Worm (Caenorhabditis elegans) whole organism, L3 larva: ENCODE data around the gene sru-7.

Source experiments
- aly-2 ChIP-seq: fragments of 150-350 bp; optimal IDR thresholded peaks from 2 replicates; lab custom pipeline; 2014; ENCODE audit warnings: missing biosample characterization, missing genetic modification characterization
- ama-1 ChIP-seq: fragments of 150-350 bp; optimal IDR thresholded peaks from 2 replicates; lab custom pipeline; 2018
- ceh-16 ChIP-seq: sonication (generic microtip); optimal IDR thresholded peaks from 2 replicates; lab custom pipeline; 2017; ENCODE audit warnings: missing biosample characterization, missing genetic modification characterization
- ceh-28 ChIP-seq: fragments of 150-350 bp; optimal IDR thresholded peaks from 2 replicates; lab custom pipeline; 2014; ENCODE audit warnings: missing biosample characterization, missing genetic modification reagents, missing genetic modification characterization
- ceh-82 ChIP-seq: fragments of 150-350 bp; optimal IDR thresholded peaks from 2 replicates; lab custom pipeline; 2014; ENCODE audit warnings: missing biosample characterization, missing genetic modification characterization
- ceh-9 ChIP-seq: sonication (generic microtip); optimal IDR thresholded peaks from 2 replicates; lab custom pipeline; 2018; ENCODE audit warnings: missing biosample characterization, missing genetic modification characterization
- egl-27 ChIP-seq: sonication (generic microtip); optimal IDR thresholded peaks from 4 replicates; lab custom pipeline; 2017; ENCODE audit warnings: missing biosample characterization, missing genetic modification reagents, missing genetic modification characterization
- elt-1 ChIP-seq: fragments of 150-350 bp; optimal IDR thresholded peaks from 2 replicates; lab custom pipeline; 2014; ENCODE audit warnings: missing biosample characterization, missing genetic modification characterization
- elt-2 ChIP-seq: sonication (generic microtip); optimal IDR thresholded peaks from 2 replicates; lab custom pipeline; 2016; ENCODE audit warnings: missing genetic modification reagents, mild to moderate bottlenecking, missing genetic modification characterization, missing compliant biosample characterization
- elt-3 ChIP-seq, 3 experiments: fragments of 150-350 bp in 1 of 3; sonication (generic microtip) in 2 of 3; optimal IDR thresholded peaks; 2 replicates in 2 of 3; 4 replicates in 1 of 3; lab custom pipeline; 2014 to 2017; ENCODE audit warnings: missing biosample characterization in 3 of 3, missing genetic modification characterization in 3 of 3
- eor-1 ChIP-seq, 2 experiments: fragments of 150-350 bp; optimal IDR thresholded peaks; 2 replicates each; lab custom pipeline; 2014 to 2018; ENCODE audit warnings: missing biosample characterization in 2 of 2, missing genetic modification characterization in 2 of 2
- fkh-2 ChIP-seq: fragments of 150-350 bp; optimal IDR thresholded peaks from 2 replicates; lab custom pipeline; 2014; ENCODE audit warnings: missing biosample characterization, missing genetic modification reagents, missing genetic modification characterization
- fos-1 ChIP-seq: fragments of 150-350 bp; optimal IDR thresholded peaks from 2 replicates; lab custom pipeline; 2014; ENCODE audit warnings: missing biosample characterization, missing genetic modification characterization
- hmg-11 ChIP-seq: sonication (generic microtip); optimal IDR thresholded peaks from 2 replicates; lab custom pipeline; 2016; ENCODE audit warnings: missing genetic modification characterization, missing compliant biosample characterization
- jun-1 ChIP-seq: fragments of 150-350 bp; optimal IDR thresholded peaks from 2 replicates; lab custom pipeline; 2014; ENCODE audit warnings: missing biosample characterization, missing genetic modification reagents, missing genetic modification characterization
- lin-15B ChIP-seq: fragments of 150-350 bp; optimal IDR thresholded peaks from 2 replicates; lab custom pipeline; 2014; ENCODE audit warnings: missing biosample characterization, missing genetic modification characterization
- lin-39 ChIP-seq: fragments of 150-350 bp; optimal IDR thresholded peaks from 2 replicates; lab custom pipeline; 2018; ENCODE audit warnings: missing biosample characterization, missing genetic modification reagents, missing genetic modification characterization
- lsy-12 ChIP-seq: sonication (generic microtip); optimal IDR thresholded peaks from 2 replicates; lab custom pipeline; 2016; ENCODE audit warnings: mild to moderate bottlenecking, missing genetic modification characterization, missing compliant biosample characterization
- mdl-1 ChIP-seq: fragments of 150-350 bp; optimal IDR thresholded peaks from 2 replicates; lab custom pipeline; 2014; ENCODE audit warnings: missing biosample characterization, missing genetic modification characterization
- mml-1 ChIP-seq: fragments of 150-350 bp; sonication (generic microtip); optimal IDR thresholded peaks from 3 replicates; lab custom pipeline; 2014; ENCODE audit warnings: missing biosample characterization, missing genetic modification characterization
- nfya-1 ChIP-seq: sonication (generic microtip); optimal IDR thresholded peaks from 2 replicates; lab custom pipeline; 2017; ENCODE audit warnings: missing genetic modification characterization, mild to moderate bottlenecking, missing compliant biosample characterization, antibody characterized with exemption, moderate library complexity; ENCODE audit not compliant: insufficient read depth
- nhr-11 ChIP-seq: fragments of 150-350 bp; optimal IDR thresholded peaks from 2 replicates; lab custom pipeline; 2014; ENCODE audit warnings: missing biosample characterization, missing genetic modification characterization
- nhr-23 ChIP-seq: fragments of 150-350 bp; optimal IDR thresholded peaks from 2 replicates; lab custom pipeline; 2014; ENCODE audit warnings: missing biosample characterization, missing genetic modification reagents, missing genetic modification characterization
- nhr-25 ChIP-seq: sonication (generic microtip); optimal IDR thresholded peaks from 2 replicates; lab custom pipeline; 2017; ENCODE audit warnings: missing biosample characterization, missing genetic modification characterization
- nhr-43 ChIP-seq: sonication (generic microtip); optimal IDR thresholded peaks from 2 replicates; lab custom pipeline; 2016; ENCODE audit warnings: mild to moderate bottlenecking, missing genetic modification characterization, missing compliant biosample characterization; ENCODE audit not compliant: poor library complexity, severe bottlenecking
- nhr-77 ChIP-seq: fragments of 150-350 bp; optimal IDR thresholded peaks from 2 replicates; lab custom pipeline; 2014; ENCODE audit warnings: missing biosample characterization, missing genetic modification characterization
- pha-4 ChIP-seq: fragments of 150-350 bp; optimal IDR thresholded peaks from 2 replicates; lab custom pipeline; 2014; ENCODE audit warnings: missing biosample characterization, missing genetic modification reagents, missing genetic modification characterization
- pqm-1 ChIP-seq: fragments of 150-350 bp; optimal IDR thresholded peaks from 2 replicates; lab custom pipeline; 2017; ENCODE audit warnings: missing biosample characterization, missing genetic modification characterization, inconsistent platforms
- snpc-4 ChIP-seq: fragments of 150-350 bp; optimal IDR thresholded peaks from 2 replicates; lab custom pipeline; 2014; ENCODE audit warnings: missing biosample characterization, missing genetic modification characterization
- tbx-2 ChIP-seq: sonication (generic microtip); optimal IDR thresholded peaks from 2 replicates; lab custom pipeline; 2016; ENCODE audit warnings: mild to moderate bottlenecking, missing genetic modification characterization, missing compliant biosample characterization
- unc-62 ChIP-seq: fragments of 150-350 bp; sonication (generic microtip); optimal IDR thresholded peaks from 4 replicates; lab custom pipeline; 2014; ENCODE audit warnings: missing biosample characterization, missing genetic modification reagents, missing genetic modification characterization
- zag-1 ChIP-seq: fragments of 150-350 bp; optimal IDR thresholded peaks from 2 replicates; lab custom pipeline; 2014; ENCODE audit warnings: missing biosample characterization, missing genetic modification characterization
- ztf-4 ChIP-seq: fragments of 150-350 bp; optimal IDR thresholded peaks from 2 replicates; lab custom pipeline; 2014; ENCODE audit warnings: missing biosample characterization, missing genetic modification characterization

The sru-7 gene

DNA sequence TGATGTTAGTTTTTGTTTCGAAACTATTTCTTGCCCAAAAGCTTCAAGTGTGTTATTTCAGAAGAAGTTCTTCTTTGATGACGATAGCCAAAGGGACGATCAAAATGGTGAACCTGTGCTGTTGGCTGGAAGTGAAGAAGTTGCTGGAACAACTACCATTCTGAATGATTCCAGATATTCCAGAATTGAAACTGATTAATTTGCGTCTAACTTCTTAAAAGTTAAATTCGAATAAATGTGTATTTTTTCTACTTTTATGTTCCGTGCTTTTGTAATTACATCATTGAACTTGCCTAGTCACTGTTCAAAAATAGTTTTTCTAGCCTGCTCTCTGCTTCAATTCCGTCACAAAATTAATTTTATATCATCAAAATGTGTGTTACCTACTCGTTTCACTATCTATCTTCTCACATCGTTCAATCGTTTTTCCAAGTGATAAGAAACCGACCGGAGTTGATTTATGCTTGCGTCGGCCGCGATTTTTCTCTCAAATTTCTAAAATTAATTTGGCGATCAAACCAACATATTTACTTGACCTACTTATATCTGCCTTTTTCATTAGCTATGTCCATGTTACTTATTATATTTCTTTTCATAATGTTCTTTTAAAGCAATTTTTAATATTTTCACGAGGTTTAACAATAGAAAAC lies 17.2 kb upstream of the sru-7 start:
- no peak for TF ChIP-seq lin-39 (tag; lab: Kevin White, UChicago)
- TF ChIP-seq ceh-28, result no peak
- no peak for TF ChIP-seq egl-27 (tag; lab: Kevin White, UChicago)
- no peak for TF ChIP-seq nhr-77
- TF ChIP-seq jun-1, result no peak
- TF ChIP-seq nfya-1 (tag; lab: Kevin White, UChicago), result no peak
- no peak for TF ChIP-seq mml-1
- peak; percentile 82 for TF ChIP-seq elt-2 (tag; lab: Kevin White, UChicago)
- no peak for TF ChIP-seq ztf-4 (tag; lab: Kevin White, UChicago)
- TF ChIP-seq lin-15B (tag; lab: Kevin White, UChicago), result no peak
- TF ChIP-seq snpc-4, result peak; percentile 22
- TF ChIP-seq zag-1 (tag; lab: Kevin White, UChicago), result no peak
- TF ChIP-seq tbx-2 (tag; lab: Kevin White, UChicago), result no peak
- peak; percentile 63 for TF ChIP-seq pqm-1
- no peak for TF ChIP-seq eor-1 (tag; optimal IDR thresholded peaks at IDR 0.05; lab: Kevin White, UChicago)
- no peak for TF ChIP-seq ceh-16 (tag; lab: Kevin White, UChicago)
- no peak for TF ChIP-seq nhr-43 (tag; lab: Kevin White, UChicago)

DNA sequence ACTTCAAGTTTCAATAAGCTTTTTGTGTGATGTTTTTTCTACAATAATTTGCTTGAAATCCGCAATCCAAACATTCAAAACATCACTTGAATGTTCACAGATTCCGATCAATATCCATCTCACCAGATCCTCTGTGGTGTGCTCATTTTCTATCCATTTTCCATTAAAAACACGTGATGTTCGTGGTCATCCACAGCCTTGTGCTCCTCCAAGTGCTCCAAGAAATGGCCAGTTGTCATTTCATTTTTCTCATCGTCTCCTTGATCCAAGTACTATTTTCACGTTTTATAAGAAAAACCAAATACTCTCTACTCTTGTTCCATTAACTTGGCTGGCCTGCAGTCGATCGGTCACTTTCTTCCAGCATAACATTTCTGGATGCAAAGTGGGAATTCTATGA lies 16.2 kb upstream of the sru-7 start:
- TF ChIP-seq aly-2 (tag; lab: Kevin White, UChicago), result no peak
- TF ChIP-seq egl-27 (tag; lab: Kevin White, UChicago), result no peak
- no peak for TF ChIP-seq ceh-16 (tag; lab: Kevin White, UChicago)
- TF ChIP-seq elt-1, result no peak
- no peak for TF ChIP-seq elt-2 (tag; lab: Kevin White, UChicago)
- no peak for TF ChIP-seq zag-1 (tag; lab: Kevin White, UChicago)
- TF ChIP-seq ama-1 (lab: Kevin White, UChicago), result no peak
- no peak for TF ChIP-seq nhr-25 (tag; lab: Kevin White, UChicago)
- no peak for TF ChIP-seq fkh-2
- no peak for TF ChIP-seq nfya-1 (tag; lab: Kevin White, UChicago)
- TF ChIP-seq ceh-9, result no peak
- TF ChIP-seq nhr-77, result no peak
- no peak for TF ChIP-seq nhr-43 (tag; lab: Kevin White, UChicago)
- TF ChIP-seq nhr-11, result no peak
- no peak for TF ChIP-seq fos-1 (tag; lab: Kevin White, UChicago)
- no peak for TF ChIP-seq nhr-23 (tag; lab: Kevin White, UChicago)
- no peak for TF ChIP-seq mdl-1 (tag; lab: Kevin White, UChicago)
- TF ChIP-seq, all 47 proteins: peak for 0

DNA sequence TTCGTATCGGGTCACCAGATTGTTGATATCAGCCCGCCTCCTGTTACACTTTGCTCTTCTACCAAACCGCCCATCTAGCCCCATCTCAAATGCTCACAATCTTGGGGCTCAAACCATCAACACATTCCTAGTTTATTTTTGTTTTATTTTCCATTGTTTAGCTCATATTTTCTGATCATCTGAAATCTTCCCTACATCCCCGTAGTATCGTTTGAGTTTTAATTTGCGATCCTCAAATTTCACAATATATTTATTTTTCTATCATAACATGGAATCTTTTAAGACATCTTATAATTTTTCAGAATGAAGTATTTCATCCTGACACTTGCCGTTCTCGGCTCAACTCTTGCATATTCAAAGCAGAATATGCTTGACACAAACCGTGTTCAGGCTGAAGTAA lies 15.5 kb upstream of the sru-7 start, which contains the start of gene spp-10:
spp-10 (plus strand) TSS at position 301 of the 400 bp plus-strand sequence.
- TF ChIP-seq jun-1 (no peak), elt-3 (tag; optimal IDR thresholded peaks at IDR 0.05; lab: Kevin White, UChicago) (no peak), tbx-2 (tag; lab: Kevin White, UChicago) (no peak), unc-62 (no peak), lsy-12 (tag; lab: Kevin White, UChicago) (no peak)

DNA sequence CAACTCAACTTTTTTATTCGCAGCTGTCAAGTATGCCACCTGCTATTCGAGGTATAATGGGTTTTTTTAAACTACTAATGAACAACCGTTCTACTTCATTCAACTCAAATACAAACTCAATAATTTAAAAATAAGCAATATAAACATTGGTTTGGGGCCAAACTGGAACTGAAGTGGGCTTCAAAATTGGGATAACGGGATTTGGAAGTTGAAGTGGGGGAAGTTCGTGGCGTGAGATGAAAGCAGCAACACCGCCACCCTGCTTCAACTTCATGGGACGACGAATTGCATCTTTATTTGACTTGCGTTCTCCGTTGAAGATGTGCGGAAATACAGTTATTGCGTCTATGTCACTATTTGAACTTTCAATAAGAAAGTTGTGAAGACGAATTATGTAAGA lies 13.8 kb upstream of the sru-7 start:
- TF ChIP-seq ceh-16 (tag; lab: Kevin White, UChicago) (no peak), ceh-82 (tag; lab: Kevin White, UChicago) (no peak), nhr-25 (tag; lab: Kevin White, UChicago) (no peak), nhr-77 (no peak), pqm-1 (no peak), fos-1 (tag; lab: Kevin White, UChicago) (no peak), fkh-2 (no peak), mml-1 (no peak), pha-4 (tag; lab: Kevin White, UChicago) (no peak), ztf-4 (tag; lab: Kevin White, UChicago) (no peak), nfya-1 (tag; lab: Kevin White, UChicago) (no peak), aly-2 (tag; lab: Kevin White, UChicago) (no peak), elt-3 (tag; optimal IDR thresholded peaks at IDR 0.05; lab: Kevin White, UChicago) (no peak), snpc-4 (no peak), mdl-1 (tag; lab: Kevin White, UChicago) (no peak), nhr-43 (tag; lab: Kevin White, UChicago) (no peak), jun-1 (no peak), hmg-11 (tag; lab: Kevin White, UChicago) (no peak)
